Worm (Caenorhabditis elegans) whole organism, early embryonic: ENCODE results near the gene ttyh-1.

ENCODE experiments used
- B0310.2 ChIP-seq: sonication (generic microtip); optimal IDR thresholded peaks from 2 replicates; lab custom pipeline; 2016; ENCODE audit warnings: mild to moderate bottlenecking, missing genetic modification characterization, missing compliant biosample characterization
- F13C5.2 ChIP-seq: sonication (generic microtip); optimal IDR thresholded peaks from 2 replicates; lab custom pipeline; 2017; ENCODE audit warnings: mild to moderate bottlenecking, missing genetic modification characterization, inconsistent platforms, missing compliant biosample characterization
- aly-1 ChIP-seq: sonication (generic microtip); optimal IDR thresholded peaks from 2 replicates; lab custom pipeline; 2016; ENCODE audit warnings: missing genetic modification characterization, missing compliant biosample characterization
- ama-1 ChIP-seq: fragments of 150-350 bp; optimal IDR thresholded peaks from 2 replicates; lab custom pipeline; 2014
- ceh-13 ChIP-seq: fragments of 200-800 bp; sonication (Bioruptor generic); optimal IDR thresholded peaks from 2 replicates; lab custom pipeline; 2018; ENCODE audit warnings: mild to moderate bottlenecking, missing genetic modification characterization, missing compliant biosample characterization
- ceh-36 ChIP-seq: sonication (generic microtip); optimal IDR thresholded peaks from 2 replicates; lab custom pipeline; 2016; ENCODE audit warnings: missing genetic modification characterization, inconsistent platforms, missing compliant biosample characterization
- ets-7 ChIP-seq: sonication (generic microtip); optimal IDR thresholded peaks from 2 replicates; lab custom pipeline; 2016; ENCODE audit warnings: missing genotype, missing genetic modification characterization, missing compliant biosample characterization
- flt-1 ChIP-seq: fragments of 200-800 bp; sonication (Bioruptor generic); IDR thresholded peaks from 2 replicates; pipeline ENCODE4 v1.3.6; 2022; ENCODE audit warnings: missing genetic modification characterization, missing compliant biosample characterization
- hmbx-1 ChIP-seq: sonication (generic microtip); optimal IDR thresholded peaks from 2 replicates; lab custom pipeline; 2016; ENCODE audit warnings: mild to moderate bottlenecking, missing genetic modification characterization, missing compliant biosample characterization
- hmg-4 ChIP-seq: fragments of 200-800 bp; sonication (Bioruptor generic); optimal IDR thresholded peaks from 2 replicates; lab custom pipeline; 2018; ENCODE audit warnings: mild to moderate bottlenecking, missing genetic modification characterization, missing compliant biosample characterization
- hnd-1 ChIP-seq: sonication (generic microtip); optimal IDR thresholded peaks from 2 replicates; lab custom pipeline; 2016; ENCODE audit warnings: missing genetic modification characterization, missing compliant biosample characterization
- pes-1 ChIP-seq: fragments of 200-800 bp; sonication (Bioruptor generic); IDR thresholded peaks from 2 replicates; pipeline ENCODE4 v1.3.6; 2022; ENCODE audit warnings: missing genetic modification reagents, missing genetic modification characterization, missing compliant biosample characterization
- scrt-1 ChIP-seq: fragments of 200-800 bp; sonication (Bioruptor generic); IDR thresholded peaks from 2 replicates; pipeline ENCODE4 v1.3.6; 2022; ENCODE audit warnings: missing genetic modification characterization, missing compliant biosample characterization
- sea-1 ChIP-seq: fragments of 200-800 bp; sonication (Bioruptor generic); conservative IDR thresholded peaks from 2 replicates; pipeline ENCODE4 v1.3.6; 2022; ENCODE audit warnings: missing genetic modification characterization, missing compliant biosample characterization
- tbx-11 ChIP-seq: fragments of 200-800 bp; sonication (Bioruptor generic); IDR thresholded peaks from 2 replicates; pipeline ENCODE4 v1.3.6; 2022; ENCODE audit warnings: missing genetic modification characterization, missing compliant biosample characterization
- tbx-37 ChIP-seq: fragments of 200-800 bp; sonication (Bioruptor generic); conservative IDR thresholded peaks from 2 replicates; pipeline ENCODE4 v1.3.6; 2022; ENCODE audit warnings: missing genetic modification reagents, missing genetic modification characterization, missing compliant biosample characterization
- tra-4 ChIP-seq: sonication (generic microtip); optimal IDR thresholded peaks from 2 replicates; lab custom pipeline; 2017; ENCODE audit warnings: missing genetic modification characterization, missing compliant biosample characterization

The ttyh-1 gene

ce11 chrX:11357516-11357915 lies 11.0 kb upstream of the ttyh-1 start, which contains the start of gene pgp-4:
pgp-4 (plus strand) TSS chrX:11357816.
- TF ChIP-seq tbx-37 (GFP tag; lab: Robert Waterston, UW) = no peak

DNA sequence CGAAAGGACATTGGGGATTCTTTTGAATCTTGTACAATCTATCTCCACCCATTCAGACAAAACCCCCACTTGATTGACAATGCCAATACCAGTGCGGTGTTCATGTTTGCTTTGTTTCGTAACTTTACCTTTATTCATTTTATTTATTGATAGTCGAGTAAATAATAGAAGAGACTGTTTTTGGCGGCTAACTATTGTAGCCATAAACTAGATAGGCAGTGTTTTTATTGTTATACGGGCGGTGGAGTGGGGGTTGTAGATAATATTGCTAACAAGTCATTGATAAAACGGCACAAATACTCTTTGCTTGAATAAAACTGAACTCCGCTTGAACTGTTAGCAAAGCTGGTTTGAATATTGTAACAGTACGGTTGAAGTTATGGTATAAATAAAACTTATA lies 3.6 kb upstream of the ttyh-1 start:
- no peak for TF ChIP-seq hnd-1 (tag; lab: Kevin White, UChicago)
- TF ChIP-seq ceh-36 (tag; lab: Kevin White, UChicago) = no peak
- no peak for TF ChIP-seq tra-4 (tag; lab: Kevin White, UChicago)
- TF ChIP-seq sea-1 (GFP tag; lab: Robert Waterston, UW) = no peak
- TF ChIP-seq pes-1 (GFP tag; lab: Robert Waterston, UW) = no peak
- TF ChIP-seq flt-1 = no peak

ce11 chrX:11365995-11366394 lies 2.5 kb upstream of the ttyh-1 start:
- TF ChIP-seq sea-1 (GFP tag; lab: Robert Waterston, UW) (no peak; the same call in 1 of the 2 replicates), hmbx-1 (no peak), tbx-11 (GFP tag; lab: Robert Waterston, UW) (0 out of 2 replicates have a peak, but pooled peaks have one; percentile 26), hmg-4 (GFP tag; lab: Kevin White, UChicago) (peak; percentile 71)

DNA sequence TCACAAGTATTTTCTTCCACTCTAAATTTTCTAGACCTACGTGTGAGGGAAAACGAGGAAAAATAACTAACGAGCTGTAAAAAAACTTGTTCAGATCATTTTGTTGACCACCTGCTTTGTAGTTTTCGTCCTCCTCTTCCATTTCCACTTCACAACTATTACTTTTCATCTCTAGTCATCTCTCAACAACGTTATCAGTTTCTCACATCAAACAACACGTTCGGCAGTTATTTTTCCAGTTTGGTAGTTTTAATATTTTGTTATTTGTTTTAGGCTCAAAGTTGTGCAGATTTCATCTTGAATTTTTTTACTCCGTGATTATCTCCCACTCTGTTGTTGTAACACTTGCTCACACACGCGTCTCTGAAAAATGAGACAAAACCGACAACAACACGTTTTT lies 1.4 kb upstream of the ttyh-1 start:
- TF ChIP-seq ceh-36 (tag; lab: Kevin White, UChicago) = no peak
- TF ChIP-seq ets-7 (tag; lab: Kevin White, UChicago) = no peak
- no peak for TF ChIP-seq ceh-13 (GFP tag; lab: Kevin White, UChicago)
- no peak for TF ChIP-seq pes-1 (GFP tag; lab: Robert Waterston, UW)
- no peak for TF ChIP-seq hnd-1 (tag; lab: Kevin White, UChicago)
- no peak for TF ChIP-seq aly-1 (tag; lab: Kevin White, UChicago)
- TF ChIP-seq flt-1 = no peak
- TF ChIP-seq scrt-1 (GFP tag; lab: Robert Waterston, UW) = no peak
- no peak for TF ChIP-seq hmg-4 (GFP tag; lab: Kevin White, UChicago)
- TF ChIP-seq F13C5.2 (tag; lab: Kevin White, UChicago) = no peak
- TF ChIP-seq sea-1 (GFP tag; lab: Robert Waterston, UW) = no peak
- no peak for TF ChIP-seq tbx-37 (GFP tag; lab: Robert Waterston, UW)
- TF ChIP-seq tbx-11 (GFP tag; lab: Robert Waterston, UW) = no peak

- TF ChIP-seq hmg-4 (GFP tag; lab: Kevin White, UChicago) (no peak), aly-1 (tag; lab: Kevin White, UChicago) (no peak), hnd-1 (tag; lab: Kevin White, UChicago) (no peak), scrt-1 (GFP tag; lab: Robert Waterston, UW) (no peak), tbx-11 (GFP tag; lab: Robert Waterston, UW) (no peak), B0310.2 (tag; lab: Kevin White, UChicago) (no peak), ceh-13 (GFP tag; lab: Kevin White, UChicago) (no peak), ama-1 (lab: Kevin White, UChicago) (no peak), ceh-36 (tag; lab: Kevin White, UChicago) (no peak), flt-1 (no peak), hmbx-1 (no peak), tbx-37 (GFP tag; lab: Robert Waterston, UW) (no peak), ets-7 (tag; lab: Kevin White, UChicago) (no peak), pes-1 (GFP tag; lab: Robert Waterston, UW) (no peak), tra-4 (tag; lab: Kevin White, UChicago) (no peak), sea-1 (GFP tag; lab: Robert Waterston, UW) (no peak), F13C5.2 (tag; lab: Kevin White, UChicago) (no peak)
These were observed 877 bp upstream of the ttyh-1 start for ce11 chrX:11367640-11368039.

ce11 chrX:11368845-11369244 lies 328 bp downstream of the ttyh-1 start:
- TF ChIP-seq hmg-4 (GFP tag; lab: Kevin White, UChicago) = peak; percentile 29
- TF ChIP-seq tra-4 (tag; lab: Kevin White, UChicago) = no peak

ce11 chrX:11370090-11370489 lies 1.6 kb downstream of the ttyh-1 start:
- no peak for TF ChIP-seq tbx-37 (GFP tag; lab: Robert Waterston, UW)
- no peak for TF ChIP-seq scrt-1 (GFP tag; lab: Robert Waterston, UW)
- no peak for TF ChIP-seq F13C5.2 (tag; lab: Kevin White, UChicago)
- TF ChIP-seq hmg-4 (GFP tag; lab: Kevin White, UChicago) = no peak
- TF ChIP-seq tbx-11 (GFP tag; lab: Robert Waterston, UW) = no peak
- no peak for TF ChIP-seq ceh-13 (GFP tag; lab: Kevin White, UChicago)
- no peak for TF ChIP-seq ama-1 (lab: Kevin White, UChicago)
- no peak for TF ChIP-seq tra-4 (tag; lab: Kevin White, UChicago)
- TF ChIP-seq pes-1 (GFP tag; lab: Robert Waterston, UW) = no peak
- TF ChIP-seq hnd-1 (tag; lab: Kevin White, UChicago) = no peak
- TF ChIP-seq hmbx-1 = no peak
- no peak for TF ChIP-seq B0310.2 (tag; lab: Kevin White, UChicago)
- no peak for TF ChIP-seq aly-1 (tag; lab: Kevin White, UChicago)
- no peak for TF ChIP-seq flt-1
- TF ChIP-seq ceh-36 (tag; lab: Kevin White, UChicago) = no peak
- TF ChIP-seq sea-1 (GFP tag; lab: Robert Waterston, UW) = no peak

- no peak for TF ChIP-seq tbx-37 (GFP tag; lab: Robert Waterston, UW)
- no peak for TF ChIP-seq scrt-1 (GFP tag; lab: Robert Waterston, UW)
- TF ChIP-seq ceh-13 (GFP tag; lab: Kevin White, UChicago) = no peak
- no peak for TF ChIP-seq ceh-36 (tag; lab: Kevin White, UChicago)
- no peak for TF ChIP-seq hmbx-1
- no peak for TF ChIP-seq aly-1 (tag; lab: Kevin White, UChicago)
- TF ChIP-seq tra-4 (tag; lab: Kevin White, UChicago) = no peak
- no peak for TF ChIP-seq ama-1 (lab: Kevin White, UChicago)
- no peak for TF ChIP-seq hnd-1 (tag; lab: Kevin White, UChicago)
- no peak for TF ChIP-seq sea-1 (GFP tag; lab: Robert Waterston, UW)
- TF ChIP-seq hmg-4 (GFP tag; lab: Kevin White, UChicago) = no peak
- TF ChIP-seq flt-1 = no peak
- TF ChIP-seq F13C5.2 (tag; lab: Kevin White, UChicago) = no peak
- no peak for TF ChIP-seq B0310.2 (tag; lab: Kevin White, UChicago)
- no peak for TF ChIP-seq tbx-11 (GFP tag; lab: Robert Waterston, UW)
- TF ChIP-seq pes-1 (GFP tag; lab: Robert Waterston, UW) = no peak
These were observed 7.0 kb downstream of the ttyh-1 start, which contains the start of gene F42E11.3 for ce11 chrX:11375509-11375908. F42E11.3 (minus strand) TSS chrX:11375609.
